Worm (Caenorhabditis elegans) whole organism, young adult: ENCODE data around the gene ttr-5.

Experiments
- C17E4.6 ChIP-seq: fragments of 200-800 bp; sonication (Bioruptor generic); IDR thresholded peaks from 2 replicates; pipeline ENCODE4 v1.3.6; 2022; ENCODE audit warnings: missing genetic modification reagents, missing genetic modification characterization, missing compliant biosample characterization
- D2030.7 ChIP-seq: fragments of 200-800 bp; sonication (Bioruptor generic); IDR thresholded peaks from 2 replicates; pipeline ENCODE4 v1.3.6; 2022; ENCODE audit warnings: missing genetic modification reagents, missing genetic modification characterization, missing compliant biosample characterization
- F22D6.2 ChIP-seq: sonication (generic microtip); optimal IDR thresholded peaks from 2 replicates; lab custom pipeline; 2016; ENCODE audit warnings: mild to moderate bottlenecking, missing genetic modification characterization, missing compliant biosample characterization
- F49E8.2 ChIP-seq: sonication (generic microtip); optimal IDR thresholded peaks from 3 replicates; lab custom pipeline; 2017; ENCODE audit warnings: missing genetic modification characterization, mild to moderate bottlenecking, missing compliant biosample characterization, antibody characterized with exemption, moderate library complexity; ENCODE audit not compliant: insufficient read depth
- F57A8.1 ChIP-seq: fragments of 200-800 bp; sonication (Bioruptor generic); optimal IDR thresholded peaks from 2 replicates; lab custom pipeline; 2018; ENCODE audit warnings: mild to moderate bottlenecking, missing genetic modification characterization, moderate library complexity, missing compliant biosample characterization
- Y95B8A.8 ChIP-seq: fragments of 200-800 bp; sonication (Bioruptor generic); IDR thresholded peaks from 2 replicates; pipeline ENCODE4 v1.3.6; 2022; ENCODE audit warnings: missing genetic modification reagents, missing genetic modification characterization, missing compliant biosample characterization
- ama-1 ChIP-seq, 3 experiments: fragments of 150-350 bp in 1 of 3; sonication (generic microtip) in 2 of 3; optimal IDR thresholded peaks; 2 replicates each; lab custom pipeline; 2014 to 2018; ENCODE audit warnings: missing biosample characterization in 2 of 3, missing genetic modification characterization in 2 of 3, missing genetic modification reagents in 2 of 3
- ccch-3 ChIP-seq: fragments of 200-800 bp; sonication (Bioruptor generic); optimal IDR thresholded peaks from 2 replicates; lab custom pipeline; 2018; ENCODE audit warnings: mild to moderate bottlenecking, missing genetic modification characterization, missing compliant biosample characterization
- cebp-2 ChIP-seq: fragments of 200-800 bp; sonication (Bioruptor generic); IDR thresholded peaks from 2 replicates; pipeline ENCODE4 v1.3.6; 2022; ENCODE audit warnings: missing genetic modification characterization, missing compliant biosample characterization
- ceh-100 ChIP-seq: fragments of 200-800 bp; sonication (Bioruptor generic); IDR thresholded peaks from 2 replicates; pipeline ENCODE4 v1.3.6; 2022; ENCODE audit warnings: missing genetic modification reagents, missing genetic modification characterization, missing compliant biosample characterization
- ceh-40 ChIP-seq: fragments of 200-800 bp; sonication (Bioruptor generic); IDR thresholded peaks from 2 replicates; pipeline ENCODE4 v1.3.6; 2022; ENCODE audit warnings: missing genetic modification characterization, missing compliant biosample characterization
- die-1 ChIP-seq: sonication (generic microtip); optimal IDR thresholded peaks from 2 replicates; lab custom pipeline; 2016; ENCODE audit warnings: missing genotype, mild to moderate bottlenecking, missing genetic modification characterization, missing compliant biosample characterization
- egl-44 ChIP-seq: fragments of 200-800 bp; sonication (Bioruptor generic); IDR thresholded peaks from 2 replicates; pipeline ENCODE4 v1.3.6; 2022; ENCODE audit warnings: missing genetic modification reagents, missing genetic modification characterization, missing compliant biosample characterization
- ekl-4 ChIP-seq: fragments of 200-800 bp; sonication (Bioruptor generic); IDR thresholded peaks from 2 replicates; pipeline ENCODE4 v1.3.6; 2022; ENCODE audit warnings: missing genetic modification reagents, missing genetic modification characterization, missing compliant biosample characterization
- gei-17 ChIP-seq: fragments of 200-800 bp; sonication (Bioruptor generic); optimal IDR thresholded peaks from 2 replicates; lab custom pipeline; 2018; ENCODE audit warnings: mild to moderate bottlenecking, missing genetic modification characterization, missing compliant biosample characterization
- hmg-1.2 ChIP-seq: fragments of 200-800 bp; sonication (Bioruptor generic); IDR thresholded peaks from 2 replicates; pipeline ENCODE4 v1.3.6; 2022; ENCODE audit warnings: missing genetic modification reagents, missing genetic modification characterization, missing compliant biosample characterization
- hrde-1 ChIP-seq: sonication (generic microtip); optimal IDR thresholded peaks from 2 replicates; lab custom pipeline; 2016; ENCODE audit warnings: missing genetic modification characterization, mild to moderate bottlenecking, missing compliant biosample characterization, moderate library complexity, missing genotype, missing genetic modification reagents, borderline replicate concordance
- let-607 ChIP-seq, 2 experiments: fragments of 200-800 bp in 1 of 2; sonication (Bioruptor generic) in 1 of 2; sonication (generic microtip) in 1 of 2; optimal IDR thresholded peaks; 2 replicates each; lab custom pipeline; 2016 to 2018; ENCODE audit warnings: mild to moderate bottlenecking in 2 of 2, missing compliant biosample characterization in 2 of 2, missing genetic modification characterization in 2 of 2, moderate library complexity in 2 of 2, missing genotype in 1 of 2
- lin-26 ChIP-seq: fragments of 200-800 bp; sonication (Bioruptor generic); IDR thresholded peaks from 2 replicates; pipeline ENCODE4 v1.3.6; 2022; ENCODE audit warnings: missing genetic modification reagents, missing genetic modification characterization, missing compliant biosample characterization
- lin-40 ChIP-seq: sonication (generic microtip); optimal IDR thresholded peaks from 2 replicates; lab custom pipeline; 2016; ENCODE audit warnings: missing genetic modification characterization, mild to moderate bottlenecking, missing compliant biosample characterization, missing genotype, missing genetic modification reagents
- madf-10 ChIP-seq: sonication (generic microtip); optimal IDR thresholded peaks from 2 replicates; lab custom pipeline; 2016; ENCODE audit warnings: mild to moderate bottlenecking, missing genetic modification characterization, missing compliant biosample characterization
- pha-4 ChIP-seq: fragments of 150-350 bp; sonication (generic microtip); optimal IDR thresholded peaks from 2 replicates; lab custom pipeline; 2014; ENCODE audit warnings: missing biosample characterization, missing genetic modification reagents, missing genetic modification characterization
- sptf-2 ChIP-seq: fragments of 200-800 bp; sonication (Bioruptor generic); optimal IDR thresholded peaks from 2 replicates; lab custom pipeline; 2018; ENCODE audit warnings: mild to moderate bottlenecking, missing genetic modification characterization, missing compliant biosample characterization
- tlf-1 ChIP-seq: fragments of 200-800 bp; sonication (Bioruptor generic); optimal IDR thresholded peaks from 2 replicates; lab custom pipeline; 2018; ENCODE audit warnings: mild to moderate bottlenecking, missing genetic modification characterization, missing compliant biosample characterization
- unc-62 ChIP-seq: fragments of 150-350 bp; optimal IDR thresholded peaks from 2 replicates; lab custom pipeline; 2014; ENCODE audit warnings: missing biosample characterization, missing genetic modification reagents, missing genetic modification characterization
- xnd-1 ChIP-seq: sonication (generic microtip); optimal IDR thresholded peaks from 2 replicates; lab custom pipeline; 2016; ENCODE audit warnings: missing genotype, missing genetic modification reagents, missing genetic modification characterization, missing compliant biosample characterization
- zfh-2 ChIP-seq: fragments of 200-800 bp; sonication (Bioruptor generic); conservative IDR thresholded peaks from 2 replicates; pipeline ENCODE4 v1.3.6; 2022; ENCODE audit warnings: missing genetic modification reagents, missing genetic modification characterization, missing compliant biosample characterization
- zim-3 ChIP-seq: sonication (generic microtip); optimal IDR thresholded peaks from 2 replicates; lab custom pipeline; 2017; ENCODE audit warnings: mild to moderate bottlenecking, missing genetic modification characterization, moderate library complexity, missing compliant biosample characterization
- ztf-26 ChIP-seq: sonication (generic microtip); optimal IDR thresholded peaks from 2 replicates; lab custom pipeline; 2017; ENCODE audit warnings: missing genetic modification characterization, missing compliant biosample characterization
- ztf-28 ChIP-seq: fragments of 200-800 bp; sonication (Bioruptor generic); IDR thresholded peaks from 2 replicates; pipeline ENCODE4 v1.3.6; 2022; ENCODE audit warnings: missing genetic modification reagents, missing genetic modification characterization, missing compliant biosample characterization

Gene ttr-5

ce11 chrIII:9344347-9344746 lies 14.2 kb downstream of the ttr-5 start, which contains the start of gene emb-9:
TSS of gene emb-9 (minus strand) at chrIII:9344447.
- no peak for TF ChIP-seq zim-3 (tag; lab: Kevin White, UChicago)
- TF ChIP-seq ama-1 (optimal IDR thresholded peaks at IDR 0.05; lab: Kevin White, UChicago), result no peak
- TF ChIP-seq ama-1 (GFP tag; optimal IDR thresholded peaks at IDR 0.05; lab: Kevin White, UChicago), result no peak
- TF ChIP-seq egl-44 (GFP tag; lab: Robert Waterston, UW), result no peak
- no peak for TF ChIP-seq sptf-2
- TF ChIP-seq F22D6.2, result no peak
- TF ChIP-seq let-607 (tag; optimal IDR thresholded peaks at IDR 0.05; lab: Kevin White, UChicago), result no peak
- no peak for TF ChIP-seq tlf-1 (GFP tag; lab: Kevin White, UChicago)
- no peak for TF ChIP-seq ccch-3 (GFP tag; lab: Kevin White, UChicago)
- no peak for TF ChIP-seq C17E4.6
- no peak for TF ChIP-seq zfh-2 (GFP tag; lab: Robert Waterston, UW)
- TF ChIP-seq ztf-26 (tag; lab: Kevin White, UChicago), result no peak
- TF ChIP-seq Y95B8A.8 (GFP tag; lab: Robert Waterston, UW), result no peak
- no peak for TF ChIP-seq D2030.7 (GFP tag; lab: Robert Waterston, UW)
- no peak for TF ChIP-seq lin-26 (GFP tag; lab: Robert Waterston, UW)
- no peak for TF ChIP-seq unc-62
- no peak for TF ChIP-seq cebp-2 (GFP tag; lab: Robert Waterston, UW)
- no peak for TF ChIP-seq F57A8.1 (GFP tag; lab: Kevin White, UChicago)
- no peak for TF ChIP-seq xnd-1

DNA sequence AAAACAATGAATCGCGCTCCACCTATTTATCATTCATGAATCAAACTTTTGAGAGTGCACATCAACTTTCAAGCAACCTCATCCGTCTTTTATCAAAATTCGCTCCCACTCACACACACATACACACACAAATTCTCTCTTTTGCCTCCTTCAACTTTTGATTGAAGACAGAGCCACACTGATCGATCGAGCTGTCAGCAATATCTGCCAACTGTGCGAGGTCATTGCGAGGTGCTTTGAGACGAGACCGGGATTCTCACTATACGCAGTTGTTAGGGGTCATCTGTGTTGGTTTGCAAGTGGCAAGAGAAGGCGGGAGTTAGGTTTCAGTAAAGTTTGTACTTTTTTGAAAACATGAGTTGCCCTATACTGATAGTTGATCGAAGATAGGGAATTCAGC lies 16.0 kb downstream of the ttr-5 start:
- no peak for TF ChIP-seq egl-44 (GFP tag; lab: Robert Waterston, UW)
- TF ChIP-seq F49E8.2 (tag; lab: Kevin White, UChicago), result no peak
- no peak for TF ChIP-seq ztf-28 (GFP tag; lab: Robert Waterston, UW)
- no peak for TF ChIP-seq gei-17 (GFP tag; lab: Kevin White, UChicago)

- TF ChIP-seq ekl-4 (GFP tag; lab: Robert Waterston, UW), result no peak
- no peak for TF ChIP-seq die-1 (tag; lab: Kevin White, UChicago)
- no peak for TF ChIP-seq lin-40
- no peak for TF ChIP-seq hrde-1 (tag; lab: Kevin White, UChicago)
- no peak for TF ChIP-seq madf-10 (tag; lab: Kevin White, UChicago)
- TF ChIP-seq zfh-2 (GFP tag; lab: Robert Waterston, UW), result 0 out of 2 replicates have a peak, but pooled peaks have one; percentile 48
- no peak for TF ChIP-seq ceh-100
- no peak for TF ChIP-seq ceh-40 (GFP tag; lab: Robert Waterston, UW)
Measured at ce11 chrIII:9346722-9347121, 16.6 kb downstream of the ttr-5 start.

- TF ChIP-seq zfh-2 (GFP tag; lab: Robert Waterston, UW) (peak; percentile 71), unc-62 (no peak), lin-26 (GFP tag; lab: Robert Waterston, UW) (no peak), hmg-1.2 (GFP tag; lab: Robert Waterston, UW) (peak; percentile 46; the same call in 1 of the 2 replicates)
- TF ChIP-seq, all 124 proteins: peak for 2
Measured at ce11 chrIII:9353814-9354213, 23.7 kb downstream of the ttr-5 start.

DNA sequence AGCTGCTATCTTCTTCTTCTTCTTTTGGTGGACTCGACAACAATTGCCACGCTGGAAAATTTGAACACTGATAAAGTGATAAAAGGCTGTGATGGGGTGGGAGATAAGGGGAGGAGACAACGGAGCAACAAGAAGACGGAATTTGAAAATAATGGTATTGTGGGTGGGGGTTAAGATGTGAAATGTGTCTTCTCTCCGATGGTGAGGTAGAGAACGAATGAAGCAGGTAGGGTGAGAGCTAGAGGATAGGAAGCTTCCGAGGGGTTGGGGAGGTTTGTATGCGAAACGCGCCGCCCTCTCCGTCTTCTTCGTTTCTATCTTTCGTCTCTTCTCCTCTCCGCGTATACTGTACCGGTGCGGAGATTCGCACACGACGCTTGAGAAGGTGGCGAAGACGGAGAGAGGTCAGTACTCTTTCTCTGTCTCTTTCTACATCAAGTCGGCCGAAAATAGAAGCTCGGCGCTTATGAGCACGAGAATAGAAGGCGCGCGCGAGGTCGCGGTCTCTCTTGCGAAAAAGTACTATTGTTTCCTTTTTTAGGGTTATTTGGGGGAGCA lies 25.4 kb downstream of the ttr-5 start, which contains the start of gene chtb-1:
Gene chtb-1 (minus strand): TSS at position 51 of the 558 bp plus-strand sequence.
- TF ChIP-seq pha-4 (tag; lab: Kevin White, UChicago) (no peak), zfh-2 (GFP tag; lab: Robert Waterston, UW) (peak; percentile 61; the same call in 1 of the 2 replicates), lin-40 (no peak), ztf-28 (GFP tag; lab: Robert Waterston, UW) (0 out of 2 replicates have a peak, but pooled peaks have one; percentile 5)
- TF ChIP-seq, all 124 proteins: peak for 2
